Worm (Caenorhabditis elegans) whole organism, midembryonic: ENCODE results near the gene Y47D7A.7.

ENCODE experiments used
- cog-1 ChIP-seq: sonication (generic microtip); optimal IDR thresholded peaks from 2 replicates; lab custom pipeline; 2016; ENCODE audit warnings: missing genetic modification characterization, missing compliant biosample characterization
- ref-1 ChIP-seq: fragments of 200-800 bp; sonication (Bioruptor generic); conservative IDR thresholded peaks from 2 replicates; pipeline ENCODE4 v1.3.6; 2022; ENCODE audit warnings: missing genetic modification reagents, missing genetic modification characterization, missing compliant biosample characterization
- tab-1 ChIP-seq: fragments of 200-800 bp; sonication (Bioruptor generic); IDR thresholded peaks from 2 replicates; pipeline ENCODE4 v1.3.6; 2022; ENCODE audit warnings: missing genetic modification characterization, missing compliant biosample characterization

DNA sequence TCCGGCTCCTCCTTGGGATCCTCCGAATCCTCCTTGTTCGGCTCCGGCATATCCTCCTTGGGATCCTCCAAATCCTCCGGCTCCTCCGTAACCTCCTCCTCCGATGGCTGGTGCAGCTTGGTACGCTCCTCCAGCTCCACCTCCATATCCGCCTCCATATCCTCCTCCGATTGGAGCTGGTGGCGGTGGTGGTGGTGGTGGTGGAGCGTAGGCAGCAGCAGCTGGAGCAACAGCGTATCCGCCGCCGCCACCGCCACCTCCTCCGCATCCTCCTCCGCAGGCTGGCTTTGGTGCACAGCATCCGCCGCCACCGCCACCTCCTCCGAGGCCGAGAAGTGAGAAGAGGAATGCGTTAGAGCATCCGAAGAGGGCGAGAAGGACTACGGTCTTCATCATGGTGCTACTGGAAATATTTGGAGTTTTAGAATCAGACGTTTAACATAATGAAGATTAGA lies 13.1 kb upstream of the Y47D7A.7 start, which contains the start of gene Y47D7A.15:
- TF ChIP-seq tab-1 (GFP tag; lab: Robert Waterston, UW): no peak
- no peak for TF ChIP-seq ref-1 (GFP tag; lab: Robert Waterston, UW)
- no peak for TF ChIP-seq cog-1 (tag; lab: Kevin White, UChicago)
